Fruit fly (Drosophila melanogaster) whole organism, prepupa: Measurements from ENCODE around the gene CG32117.

Experiments used
- CG10631 ChIP-seq: fragments of 200-800 bp; sonication (Bioruptor generic); optimal IDR thresholded peaks from 2 replicates; lab custom pipeline; 2016; ENCODE audit warnings: missing biosample characterization, missing genetic modification characterization
- CG11294 ChIP-seq: fragments of 200-800 bp; sonication (Bioruptor generic); IDR thresholded peaks from 2 replicates; pipeline ENCODE4 v1.3.6; 2022; ENCODE audit warnings: missing biosample characterization, missing genetic modification characterization
- CG11762 ChIP-seq: fragments of 200-800 bp; sonication (Bioruptor generic); optimal IDR thresholded peaks from 3 replicates; lab custom pipeline; 2016; ENCODE audit warnings: missing biosample characterization, missing genetic modification characterization; ENCODE audit not compliant: insufficient read depth
- CG15336 ChIP-seq: fragments of 200-800 bp; sonication (Bioruptor generic); IDR thresholded peaks from 2 replicates; pipeline ENCODE4 v1.3.6; 2022; ENCODE audit warnings: missing biosample characterization, missing genetic modification characterization
- CG1621 ChIP-seq: fragments of 200-800 bp; sonication (Bioruptor generic); optimal IDR thresholded peaks from 3 replicates; lab custom pipeline; 2018; ENCODE audit warnings: missing biosample characterization, mild to moderate bottlenecking, missing genetic modification characterization
- CG3032 ChIP-seq: fragments of 200-800 bp; optimal IDR thresholded peaks from 2 replicates; lab custom pipeline; 2019; ENCODE audit warnings: missing biosample characterization, mild to moderate bottlenecking, missing genetic modification characterization, moderate library complexity
- CG3919 ChIP-seq: fragments of 200-800 bp; sonication (Bioruptor generic); optimal IDR thresholded peaks from 3 replicates; lab custom pipeline; 2016; ENCODE audit warnings: missing biosample characterization, missing genetic modification characterization
- CG4318 ChIP-seq: fragments of 200-800 bp; sonication (Bioruptor generic); optimal IDR thresholded peaks from 3 replicates; lab custom pipeline; 2017; ENCODE audit warnings: missing biosample characterization, mild to moderate bottlenecking, missing genetic modification characterization
- CG6276 ChIP-seq: fragments of 200-800 bp; sonication (Bioruptor generic); optimal IDR thresholded peaks from 2 replicates; lab custom pipeline; 2017; ENCODE audit warnings: missing biosample characterization, mild to moderate bottlenecking, missing genetic modification characterization
- CG6854 ChIP-seq: fragments of 200-800 bp; sonication (Bioruptor generic); optimal IDR thresholded peaks from 2 replicates; lab custom pipeline; 2017; ENCODE audit warnings: missing biosample characterization, mild to moderate bottlenecking, missing genetic modification characterization
- CG7368 ChIP-seq: fragments of 200-800 bp; sonication (Bioruptor generic); optimal IDR thresholded peaks from 3 replicates; lab custom pipeline; 2016; ENCODE audit warnings: missing biosample characterization, missing genetic modification characterization
- CG8119 ChIP-seq: fragments of 200-800 bp; sonication (Bioruptor generic); IDR thresholded peaks from 3 replicates; pipeline ENCODE4 v1.3.6; 2022; ENCODE audit warnings: missing biosample characterization, missing genetic modification characterization
- CG8632 ChIP-seq: fragments of 200-800 bp; sonication (Bioruptor generic); optimal IDR thresholded peaks from 3 replicates; lab custom pipeline; 2016; ENCODE audit warnings: missing biosample characterization, missing genetic modification characterization
- Eip75B ChIP-seq: fragments of 200-800 bp; sonication (Bioruptor generic); optimal IDR thresholded peaks from 3 replicates; lab custom pipeline; 2016; ENCODE audit warnings: missing biosample characterization, missing genetic modification characterization
- Eip78C ChIP-seq: fragments of 200-800 bp; sonication (Bioruptor generic); peaks from one replicate; lab custom pipeline; 2016; ENCODE audit warnings: missing biosample characterization, missing genetic modification characterization
- Eip93F ChIP-seq: fragments of 200-800 bp; sonication (Bioruptor generic); optimal IDR thresholded peaks from 2 replicates; lab custom pipeline; 2016; ENCODE audit warnings: missing biosample characterization, mild to moderate bottlenecking, missing genetic modification characterization
- Sox14 ChIP-seq: fragments of 200-800 bp; sonication (Bioruptor generic); optimal IDR thresholded peaks from 3 replicates; lab custom pipeline; 2016; ENCODE audit warnings: missing biosample characterization, missing genetic modification characterization
- Sox15 ChIP-seq: fragments of 200-800 bp; sonication (Bioruptor generic); optimal IDR thresholded peaks from 3 replicates; lab custom pipeline; 2016; ENCODE audit warnings: missing biosample characterization, missing genetic modification characterization
- acj6 ChIP-seq: fragments of 200-800 bp; sonication (Bioruptor generic); optimal IDR thresholded peaks from 3 replicates; lab custom pipeline; 2016; ENCODE audit warnings: missing biosample characterization, missing genetic modification characterization
- dac ChIP-seq: fragments of 200-800 bp; sonication (Bioruptor generic); optimal IDR thresholded peaks from 2 replicates; lab custom pipeline; 2017; ENCODE audit warnings: missing biosample characterization, mild to moderate bottlenecking, missing genetic modification characterization
- fkh ChIP-seq: fragments of 200-800 bp; sonication (Bioruptor generic); optimal IDR thresholded peaks from 3 replicates; lab custom pipeline; 2017; ENCODE audit warnings: missing biosample characterization, mild to moderate bottlenecking, missing genetic modification characterization, moderate library complexity
- pdm3 ChIP-seq: fragments of 200-800 bp; sonication (Bioruptor generic); optimal IDR thresholded peaks from 3 replicates; lab custom pipeline; 2016; ENCODE audit warnings: missing biosample characterization, missing genetic modification characterization
- salr ChIP-seq, 2 experiments: fragments of 200-800 bp; sonication (Bioruptor generic); optimal IDR thresholded peaks; 3 replicates each; lab custom pipeline; 2016 to 2018; ENCODE audit warnings: missing biosample characterization in 2 of 2, missing genetic modification characterization in 2 of 2, mild to moderate bottlenecking in 1 of 2
- spab ChIP-seq: fragments of 200-800 bp; sonication (Bioruptor generic); optimal IDR thresholded peaks from 2 replicates; lab custom pipeline; 2017; ENCODE audit warnings: missing biosample characterization, mild to moderate bottlenecking, missing genetic modification characterization, missing genetic modification reagents
- ss ChIP-seq, 2 experiments: fragments of 200-800 bp; sonication (Bioruptor generic); optimal IDR thresholded peaks; 2 replicates in 1 of 2; 3 replicates in 1 of 2; lab custom pipeline; 2017 to 2018; ENCODE audit warnings: mild to moderate bottlenecking in 2 of 2, missing biosample characterization in 2 of 2, missing genetic modification characterization in 2 of 2, moderate library complexity in 1 of 2
- svp ChIP-seq: fragments of 200-800 bp; sonication (Bioruptor generic); peaks from one replicate; lab custom pipeline; 2016; ENCODE audit warnings: missing biosample characterization, missing genetic modification characterization
- vri ChIP-seq: fragments of 200-800 bp; sonication (Bioruptor generic); optimal IDR thresholded peaks from 3 replicates; lab custom pipeline; 2016; ENCODE audit warnings: missing biosample characterization, mild to moderate bottlenecking, missing genetic modification characterization

The CG32117 gene

dm6 chr3L:12861255-12861899, 42.1 kb downstream of the CG32117 start, which contains the start of gene CG32107:
TSS of gene CG32107 (minus strand) at chr3L:12861305.
- TF ChIP-seq vri (GFP tag; lab: Kevin White, UChicago) (peak; percentile 52), Sox15 (GFP tag; lab: Kevin White, UChicago) (no peak), acj6 (no peak), Eip75B (GFP tag; lab: Kevin White, UChicago) (no peak), CG11762 (GFP tag; lab: Kevin White, UChicago) (no peak), Eip78C (GFP tag; lab: Kevin White, UChicago) (peak; percentile 57), salr (GFP tag; optimal IDR thresholded peaks at IDR 0.05; lab: Kevin White, UChicago) (no peak)
- TF ChIP-seq, all 60 proteins: peak for 2

- TF ChIP-seq vri (GFP tag; lab: Kevin White, UChicago) (no peak), svp (no peak), Eip93F (GFP tag; lab: Kevin White, UChicago) (no peak), spab (GFP tag; lab: Kevin White, UChicago) (no peak), CG11294 (GFP tag; lab: Robert Waterston, UW) (no peak), CG6854 (GFP tag; lab: Kevin White, UChicago) (no peak), CG11762 (GFP tag; lab: Kevin White, UChicago) (no peak), CG7368 (GFP tag; lab: Kevin White, UChicago) (no peak), CG8632 (GFP tag; lab: Kevin White, UChicago) (no peak), CG1621 (tag; lab: Kevin White, UChicago) (no peak), CG8119 (GFP tag; lab: Robert Waterston, UW) (no peak), CG3919 (GFP tag; lab: Kevin White, UChicago) (no peak)
These were observed 45.9 kb downstream of the CG32117 start for dm6 chr3L:12857553-12858122.

dm6 chr3L:12853423-12853822, 50.1 kb downstream of the CG32117 start, which contains the start of gene Ent3:
TSS of gene Ent3 (plus strand) at chr3L:12853646.
- no peak for TF ChIP-seq fkh (GFP tag; lab: Kevin White, UChicago)
- no peak for TF ChIP-seq CG3032
- TF ChIP-seq CG8119 (GFP tag; lab: Robert Waterston, UW): no peak
- no peak for TF ChIP-seq CG4318 (GFP tag; lab: Kevin White, UChicago)
- TF ChIP-seq CG10631 (GFP tag; lab: Kevin White, UChicago): no peak
- TF ChIP-seq dac (GFP tag; lab: Kevin White, UChicago): no peak
- no peak for TF ChIP-seq Sox14
- no peak for TF ChIP-seq CG15336 (GFP tag; lab: Robert Waterston, UW)
- TF ChIP-seq CG6276 (GFP tag; lab: Kevin White, UChicago): no peak
- no peak for TF ChIP-seq ss (GFP tag; optimal IDR thresholded peaks at IDR 0.05; lab: Kevin White, UChicago)
- no peak for TF ChIP-seq pdm3 (GFP tag; lab: Kevin White, UChicago)
